Worm (Caenorhabditis elegans): ENCODE results near the gene nhr-147.
"Not testable (repeated sequence)": the region's sequence is repeated elsewhere in the genome, so short reads cannot be mapped to it uniquely, and the experiment has no call there.

DNA sequence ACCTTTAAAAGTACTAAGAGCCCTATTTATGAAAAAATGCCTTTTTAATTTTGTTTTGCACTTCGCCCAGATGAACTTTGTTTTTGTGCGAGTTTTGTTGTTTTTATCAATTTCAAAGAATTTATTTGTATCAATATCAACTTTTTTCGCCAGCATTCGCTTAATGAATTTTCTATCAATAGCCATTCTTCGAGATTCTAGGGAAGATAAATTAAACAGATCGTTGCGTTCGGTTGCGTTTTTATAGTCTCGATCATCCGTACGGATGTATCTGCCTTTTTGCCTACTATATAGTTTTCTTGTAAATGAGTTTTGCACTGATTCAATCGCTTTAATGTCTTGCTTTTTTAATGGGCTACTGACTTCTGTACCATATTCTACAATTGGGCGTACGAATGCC is at the start of gene nhr-147:
- not testable (repeated sequence) for TF ChIP-seq snpc-4 (tag; optimal IDR thresholded peaks at IDR 0.05); swsn-7 (tag; optimal IDR thresholded peaks at IDR 0.05); nhr-19 (GFP tag; conservative IDR thresholded peaks at IDR 0.05); sox-4 (tag; optimal IDR thresholded peaks at IDR 0.05); nhr-237 (tag; optimal IDR thresholded peaks at IDR 0.05); nhr-77 (tag; optimal IDR thresholded peaks at IDR 0.05); blmp-1 (tag; optimal IDR thresholded peaks at IDR 0.05); irx-1 (tag; optimal IDR thresholded peaks at IDR 0.05); elt-2 (tag; optimal IDR thresholded peaks at IDR 0.05); mdl-1 (tag; optimal IDR thresholded peaks at IDR 0.05); unc-86 (tag; optimal IDR thresholded peaks at IDR 0.05); dpl-1 (GFP tag; optimal IDR thresholded peaks at IDR 0.05); nhr-11 (tag; optimal IDR thresholded peaks at IDR 0.05)
